Worm (Caenorhabditis elegans) whole organism, midembryonic: Measurements from ENCODE around the gene idpa-2.

Source experiments
- flt-1 ChIP-seq: fragments of 200-800 bp; sonication (Bioruptor generic); IDR thresholded peaks from 2 replicates; pipeline ENCODE4 v1.3.6; 2022; ENCODE audit warnings: missing genetic modification characterization, missing compliant biosample characterization
- klf-2 ChIP-seq: fragments of 200-800 bp; sonication (Bioruptor generic); conservative IDR thresholded peaks from 2 replicates; pipeline ENCODE4 v1.3.6; 2022; ENCODE audit warnings: missing genetic modification reagents, missing genetic modification characterization, missing compliant biosample characterization
- ztf-23 ChIP-seq: fragments of 200-800 bp; sonication (Bioruptor generic); IDR thresholded peaks from 2 replicates; pipeline ENCODE4 v1.3.6; 2022; ENCODE audit warnings: missing genetic modification reagents, missing genetic modification characterization, missing compliant biosample characterization

- TF ChIP-seq ztf-23 (GFP tag; lab: Robert Waterston, UW) (no peak), klf-2 (GFP tag; lab: Robert Waterston, UW) (no peak), flt-1 (GFP tag; lab: Robert Waterston, UW) (no peak)
Measured at ce11 chrII:8770675-8771074, 21.9 kb downstream of the idpa-2 start, which contains the start of gene let-19.
